ENCODE assay signal across 4 worm cellular contexts in the genomic region with DNA sequence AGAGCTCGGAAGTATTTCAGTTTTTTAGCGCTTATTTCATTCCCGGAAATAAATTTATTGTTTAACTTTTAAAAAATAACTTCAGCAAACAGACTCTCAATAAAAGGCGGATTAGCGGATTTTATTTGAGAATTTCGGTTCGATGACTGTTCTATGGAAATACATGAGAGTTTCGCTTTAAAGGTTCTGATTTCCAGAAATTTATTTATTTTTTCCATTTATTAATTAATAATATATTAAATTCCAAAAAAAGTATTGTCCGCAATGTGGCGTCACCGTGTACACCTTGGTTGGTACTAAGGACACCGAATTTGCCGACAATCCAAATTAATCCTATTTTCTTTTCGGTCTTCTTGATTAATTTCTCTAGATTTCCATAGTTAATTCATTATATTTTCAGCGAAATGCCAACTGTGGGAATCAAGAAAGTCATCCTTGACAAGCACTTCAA.
TF ChIP-seq lines count a peak whose summit lies in the region.

fars-3 (plus strand) TSS at position 401 of the 451 bp plus-strand sequence.

TF ChIP-seq in whole organism, L2 larva, 48 proteins besides CTCF, POLR2A, EP300 and RAD21:
- TF ChIP-seq ama-1 (optimal IDR thresholded peaks at IDR 0.05; lab: Kevin White, UChicago) (peak; percentile 26), sma-9 (GFP tag; optimal IDR thresholded peaks at IDR 0.05; lab: Kevin White, UChicago) (no peak), sma-9 (tag; optimal IDR thresholded peaks at IDR 0.05; lab: Kevin White, UChicago) (no peak), unc-55 (GFP tag; optimal IDR thresholded peaks at IDR 0.05; lab: Kevin White, UChicago) (no peak), alr-1 (tag; optimal IDR thresholded peaks at IDR 0.05; lab: Kevin White, UChicago) (no peak), ztf-1 (GFP tag; conservative IDR thresholded peaks at IDR 0.05; lab: Robert Waterston, UW) (no peak), C34F6.9 (tag; optimal IDR thresholded peaks at IDR 0.05; lab: Kevin White, UChicago) (peak; percentile 39), nhr-11 (tag; optimal IDR thresholded peaks at IDR 0.05; lab: Kevin White, UChicago) (no peak), lin-39 (tag; optimal IDR thresholded peaks at IDR 0.05; lab: Kevin White, UChicago) (no peak), crh-2 (tag; optimal IDR thresholded peaks at IDR 0.05; lab: Kevin White, UChicago) (no peak), lsy-2 (tag; optimal IDR thresholded peaks at IDR 0.05; lab: Kevin White, UChicago) (peak in 1 of 2 experiments; percentile 49), ceh-16 (tag; optimal IDR thresholded peaks at IDR 0.05; lab: Kevin White, UChicago) (no peak)

TF ChIP-seq in whole organism, L4 larva, 104 proteins besides CTCF, POLR2A, EP300 and RAD21 (continues in another document):
- TF ChIP-seq T26A8.4 (GFP tag; IDR thresholded peaks at IDR 0.05; lab: Robert Waterston, UW) (no peak), gei-8 (GFP tag; optimal IDR thresholded peaks at IDR 0.05; lab: Kevin White, UChicago) (no peak), F26F4.8 (GFP tag; conservative IDR thresholded peaks at IDR 0.05; lab: Robert Waterston, UW) (no peak), vab-7 (GFP tag; IDR thresholded peaks at IDR 0.05; lab: Robert Waterston, UW) (no peak), F10B5.3 (tag; optimal IDR thresholded peaks at IDR 0.05; lab: Kevin White, UChicago) (no peak), ceh-82 (tag; optimal IDR thresholded peaks at IDR 0.05; lab: Kevin White, UChicago) (no peak), ceh-32 (tag; optimal IDR thresholded peaks at IDR 0.05; lab: Kevin White, UChicago; ENCODE audit: poor library complexity) (no peak), nhr-6 (tag; optimal IDR thresholded peaks at IDR 0.05; lab: Kevin White, UChicago) (no peak), snpc-4 (tag; optimal IDR thresholded peaks at IDR 0.05; lab: Kevin White, UChicago) (no peak), lin-15B (tag; optimal IDR thresholded peaks at IDR 0.05; lab: Kevin White, UChicago) (no peak), egl-27 (tag; optimal IDR thresholded peaks at IDR 0.05; lab: Kevin White, UChicago) (no peak), mep-1 (tag; optimal IDR thresholded peaks at IDR 0.05; lab: Kevin White, UChicago) (peak; percentile 76), aha-1 (tag; lab: Kevin White, UChicago) (no peak), nhr-10 (tag; optimal IDR thresholded peaks at IDR 0.05; lab: Kevin White, UChicago) (no peak), hif-1 (tag; optimal IDR thresholded peaks at IDR 0.05; lab: Kevin White, UChicago) (no peak), ZK546.5 (tag; optimal IDR thresholded peaks at IDR 0.05; lab: Kevin White, UChicago) (no peak), sdz-12 (GFP tag; optimal IDR thresholded peaks at IDR 0.05; lab: Kevin White, UChicago) (no peak), nhr-111 (GFP tag; optimal IDR thresholded peaks at IDR 0.05; lab: Kevin White, UChicago) (no peak), mxl-3 (GFP tag; optimal IDR thresholded peaks at IDR 0.05; lab: Kevin White, UChicago) (no peak), daf-16 (GFP tag; optimal IDR thresholded peaks at IDR 0.05; lab: Kevin White, UChicago) (no peak), daf-16 (tag; optimal IDR thresholded peaks at IDR 0.05; lab: Kevin White, UChicago) (no peak), nhr-25 (tag; optimal IDR thresholded peaks at IDR 0.05; lab: Kevin White, UChicago; ENCODE audit: borderline replicate concordance, insufficient read depth) (no peak), cey-2 (tag; optimal IDR thresholded peaks at IDR 0.05; lab: Kevin White, UChicago; ENCODE audit: borderline replicate concordance, insufficient read depth) (no peak), jun-1 (tag; optimal IDR thresholded peaks at IDR 0.05; lab: Kevin White, UChicago) (no peak), lir-3 (tag; optimal IDR thresholded peaks at IDR 0.05; lab: Kevin White, UChicago) (no peak), skn-1 (tag; optimal IDR thresholded peaks at IDR 0.05; lab: Kevin White, UChicago) (no peak)

TF ChIP-seq in whole organism, late embryonic, 69 proteins besides CTCF, POLR2A, EP300 and RAD21:
- TF ChIP-seq unc-42 (tag; optimal IDR thresholded peaks at IDR 0.05; lab: Kevin White, UChicago) = peak; percentile 24
- no peak for TF ChIP-seq F13H6.1 (tag; optimal IDR thresholded peaks at IDR 0.05; lab: Kevin White, UChicago)

TF ChIP-seq in whole organism, mixed stage, embryonic, 35 proteins besides CTCF, POLR2A, EP300 and RAD21:
- no peak for TF ChIP-seq lin-13 (tag; optimal IDR thresholded peaks at IDR 0.05; lab: Kevin White, UChicago)
- TF ChIP-seq M03D4.4 (tag; optimal IDR thresholded peaks at IDR 0.05; lab: Kevin White, UChicago) = no peak
- TF ChIP-seq sptf-1 (tag; optimal IDR thresholded peaks at IDR 0.05; lab: Kevin White, UChicago) = no peak
- peak; percentile 93 for TF ChIP-seq ces-1 (GFP tag; optimal IDR thresholded peaks at IDR 0.05; lab: Kevin White, UChicago)
- no peak for TF ChIP-seq nhr-2 (tag; optimal IDR thresholded peaks at IDR 0.05; lab: Kevin White, UChicago)
- no peak for TF ChIP-seq mls-2 (tag; optimal IDR thresholded peaks at IDR 0.05; lab: Kevin White, UChicago)
- TF ChIP-seq tbx-8 (GFP tag; optimal IDR thresholded peaks at IDR 0.05; lab: Kevin White, UChicago) = no peak
- TF ChIP-seq unc-120 (tag; optimal IDR thresholded peaks at IDR 0.05; lab: Kevin White, UChicago; ENCODE audit: poor library complexity, severe bottlenecking) = peak; percentile 93
- TF ChIP-seq sem-2 (GFP tag; optimal IDR thresholded peaks at IDR 0.05; lab: Kevin White, UChicago) = no peak
- TF ChIP-seq zip-8 (tag; optimal IDR thresholded peaks at IDR 0.05; lab: Kevin White, UChicago) = no peak
- peak; percentile 47 for TF ChIP-seq pha-4 (tag; optimal IDR thresholded peaks at IDR 0.05; lab: Kevin White, UChicago)
- TF ChIP-seq lsy-2 (tag; optimal IDR thresholded peaks at IDR 0.05; lab: Kevin White, UChicago) = peak; percentile 24
